Worm (Caenorhabditis elegans) whole organism, L1 larva: ENCODE results near the gene B0281.6.

Experiments used
- C04F5.9 ChIP-seq: sonication (generic microtip); optimal IDR thresholded peaks from 2 replicates; lab custom pipeline; 2016; ENCODE audit warnings: missing genetic modification characterization, missing compliant biosample characterization
- C16A3.4 ChIP-seq: fragments of 150-350 bp; optimal IDR thresholded peaks from 2 replicates; lab custom pipeline; 2014; ENCODE audit warnings: missing biosample characterization, missing genetic modification characterization
- C34B4.2 ChIP-seq: sonication (generic microtip); optimal IDR thresholded peaks from 2 replicates; lab custom pipeline; 2017; ENCODE audit warnings: mild to moderate bottlenecking, missing genetic modification characterization, missing compliant biosample characterization
- F16B12.6 ChIP-seq: fragments of 150-350 bp; optimal IDR thresholded peaks from 2 replicates; lab custom pipeline; 2014; ENCODE audit warnings: missing biosample characterization, missing genetic modification characterization
- alr-1 ChIP-seq: fragments of 200-800 bp; sonication (Bioruptor generic); optimal IDR thresholded peaks from 2 replicates; lab custom pipeline; 2018; ENCODE audit warnings: borderline replicate concordance, mild to moderate bottlenecking, missing genetic modification characterization, missing compliant biosample characterization
- aly-2 ChIP-seq: fragments of 150-350 bp; optimal IDR thresholded peaks from 2 replicates; lab custom pipeline; 2014; ENCODE audit warnings: missing biosample characterization, missing genetic modification characterization
- ama-1 ChIP-seq: fragments of 150-350 bp; optimal IDR thresholded peaks from 2 replicates; lab custom pipeline; 2014
- ceh-8 ChIP-seq: fragments of 200-800 bp; sonication (Bioruptor generic); optimal IDR thresholded peaks from 2 replicates; lab custom pipeline; 2018; ENCODE audit warnings: mild to moderate bottlenecking, missing genetic modification characterization, moderate library complexity, missing compliant biosample characterization
- ceh-88 ChIP-seq: fragments of 200-800 bp; sonication (Bioruptor generic); IDR thresholded peaks from 2 replicates; pipeline ENCODE4 v1.3.6; 2022; ENCODE audit warnings: missing genetic modification characterization, missing compliant biosample characterization
- ceh-90 ChIP-seq: sonication (generic microtip); optimal IDR thresholded peaks from 2 replicates; lab custom pipeline; 2016; ENCODE audit warnings: missing genetic modification characterization, missing compliant biosample characterization
- efl-1 ChIP-seq, 4 experiments: fragments of 150-350 bp; optimal IDR thresholded peaks in 3 of 4; peaks in 1 of 4; 1 replicate in 1 of 4; 2 replicates in 3 of 4; lab custom pipeline; 2014; ENCODE audit warnings: missing biosample characterization in 2 of 4, missing genetic modification characterization in 2 of 4, missing genetic modification reagents in 2 of 4
- efl-3 ChIP-seq: fragments of 200-800 bp; sonication (Bioruptor generic); optimal IDR thresholded peaks from 2 replicates; lab custom pipeline; 2018; ENCODE audit warnings: mild to moderate bottlenecking, missing genetic modification characterization, missing compliant biosample characterization
- elt-2 ChIP-seq: sonication (generic microtip); optimal IDR thresholded peaks from 2 replicates; lab custom pipeline; 2016; ENCODE audit warnings: missing genetic modification characterization, mild to moderate bottlenecking, inconsistent platforms, missing compliant biosample characterization, missing genetic modification reagents
- elt-3 ChIP-seq, 6 experiments: fragments of 150-350 bp in 1 of 6; sonication (generic microtip); optimal IDR thresholded peaks; 2 replicates each; lab custom pipeline; 2017 to 2018; ENCODE audit warnings: missing biosample characterization in 6 of 6, missing genetic modification characterization in 6 of 6, inconsistent platforms in 1 of 6
- ets-5 ChIP-seq: fragments of 200-800 bp; sonication (Bioruptor generic); IDR thresholded peaks from 2 replicates; pipeline ENCODE4 v1.3.6; 2022; ENCODE audit warnings: missing genetic modification characterization, missing compliant biosample characterization
- fkh-10 ChIP-seq: sonication (generic microtip); optimal IDR thresholded peaks from 2 replicates; lab custom pipeline; 2017; ENCODE audit warnings: missing biosample characterization, missing genetic modification reagents, missing genetic modification characterization
- fkh-8 ChIP-seq: sonication (generic microtip); optimal IDR thresholded peaks from 2 replicates; lab custom pipeline; 2016; ENCODE audit warnings: mild to moderate bottlenecking, missing genetic modification characterization, missing compliant biosample characterization
- fos-1 ChIP-seq: fragments of 150-350 bp; optimal IDR thresholded peaks from 2 replicates; lab custom pipeline; 2014; ENCODE audit warnings: missing biosample characterization, missing genetic modification characterization
- hlh-17 ChIP-seq: fragments of 200-800 bp; sonication (Bioruptor generic); optimal IDR thresholded peaks from 2 replicates; lab custom pipeline; 2018; ENCODE audit warnings: missing genetic modification characterization, mild to moderate bottlenecking, missing compliant biosample characterization, moderate library complexity, borderline replicate concordance
- hlh-4 ChIP-seq: sonication (generic microtip); optimal IDR thresholded peaks from 2 replicates; lab custom pipeline; 2016; ENCODE audit warnings: mild to moderate bottlenecking, missing genetic modification characterization, missing compliant biosample characterization
- hpl-2 ChIP-seq: fragments of 150-350 bp; optimal IDR thresholded peaks from 2 replicates; lab custom pipeline; 2014; ENCODE audit warnings: missing biosample characterization, missing genetic modification reagents, missing genetic modification characterization
- jun-1 ChIP-seq: fragments of 150-350 bp; optimal IDR thresholded peaks from 2 replicates; lab custom pipeline; 2014; ENCODE audit warnings: missing biosample characterization, missing genetic modification reagents, missing genetic modification characterization
- lin-15B ChIP-seq: fragments of 150-350 bp; sonication (generic microtip); optimal IDR thresholded peaks from 3 replicates; lab custom pipeline; 2014; ENCODE audit warnings: missing biosample characterization, missing genetic modification characterization
- lin-35 ChIP-seq, 2 experiments: fragments of 150-350 bp; optimal IDR thresholded peaks; 2 replicates each; lab custom pipeline; 2014; ENCODE audit warnings: missing biosample characterization in 2 of 2, missing genetic modification characterization in 2 of 2, missing genetic modification reagents in 2 of 2
- lin-39 ChIP-seq: fragments of 150-350 bp; optimal IDR thresholded peaks from 2 replicates; lab custom pipeline; 2014; ENCODE audit warnings: missing biosample characterization, missing genetic modification reagents, missing genetic modification characterization
- lsy-2 ChIP-seq, 2 experiments: fragments of 150-350 bp; optimal IDR thresholded peaks; 2 replicates each; lab custom pipeline; 2014; ENCODE audit warnings: missing biosample characterization in 2 of 2, missing genetic modification characterization in 2 of 2
- mdl-1 ChIP-seq, 2 experiments: fragments of 150-350 bp; optimal IDR thresholded peaks; 2 replicates each; lab custom pipeline; 2014 to 2017; ENCODE audit warnings: missing biosample characterization in 2 of 2, missing genetic modification characterization in 2 of 2, inconsistent platforms in 1 of 2
- nhr-12 ChIP-seq: sonication (generic microtip); optimal IDR thresholded peaks from 2 replicates; lab custom pipeline; 2017; ENCODE audit warnings: missing biosample characterization, missing genetic modification characterization
- nhr-237 ChIP-seq: fragments of 150-350 bp; optimal IDR thresholded peaks from 2 replicates; lab custom pipeline; 2014; ENCODE audit warnings: missing biosample characterization, missing genetic modification characterization
- nhr-77 ChIP-seq: fragments of 150-350 bp; optimal IDR thresholded peaks from 2 replicates; lab custom pipeline; 2014; ENCODE audit warnings: missing biosample characterization, missing genetic modification characterization
- nhr-84 ChIP-seq: sonication (generic microtip); optimal IDR thresholded peaks from 2 replicates; lab custom pipeline; 2017; ENCODE audit warnings: missing biosample characterization, missing genetic modification characterization
- nhr-90 ChIP-seq: sonication (generic microtip); optimal IDR thresholded peaks from 2 replicates; lab custom pipeline; 2016; ENCODE audit warnings: mild to moderate bottlenecking, missing genetic modification characterization, missing compliant biosample characterization; ENCODE audit not compliant: poor library complexity
- pag-3 ChIP-seq: sonication (generic microtip); optimal IDR thresholded peaks from 2 replicates; lab custom pipeline; 2017; ENCODE audit warnings: missing genetic modification characterization, mild to moderate bottlenecking, missing compliant biosample characterization, antibody characterized with exemption, borderline replicate concordance; ENCODE audit not compliant: insufficient read depth
- pax-3 ChIP-seq: fragments of 200-800 bp; sonication (Bioruptor generic); optimal IDR thresholded peaks from 2 replicates; lab custom pipeline; 2018; ENCODE audit warnings: mild to moderate bottlenecking, missing genetic modification characterization, moderate library complexity, missing compliant biosample characterization
- pqm-1 ChIP-seq: sonication (generic microtip); optimal IDR thresholded peaks from 3 replicates; lab custom pipeline; 2017; ENCODE audit warnings: missing biosample characterization, missing genetic modification characterization
- skn-1 ChIP-seq: fragments of 150-350 bp; optimal IDR thresholded peaks from 2 replicates; lab custom pipeline; 2014; ENCODE audit warnings: missing biosample characterization, missing genetic modification characterization
- sox-4 ChIP-seq: sonication (generic microtip); optimal IDR thresholded peaks from 2 replicates; lab custom pipeline; 2016; ENCODE audit warnings: missing genetic modification characterization, missing compliant biosample characterization
- sup-37 ChIP-seq: fragments of 200-800 bp; sonication (Bioruptor generic); optimal IDR thresholded peaks from 2 replicates; lab custom pipeline; 2018; ENCODE audit warnings: mild to moderate bottlenecking, missing genetic modification characterization, missing compliant biosample characterization
- tbx-2 ChIP-seq: sonication (generic microtip); optimal IDR thresholded peaks from 2 replicates; lab custom pipeline; 2016; ENCODE audit warnings: missing genetic modification characterization, missing compliant biosample characterization
- tlp-1 ChIP-seq: fragments of 150-350 bp; optimal IDR thresholded peaks from 2 replicates; lab custom pipeline; 2014; ENCODE audit warnings: missing biosample characterization, missing genetic modification characterization
- unc-98 ChIP-seq: fragments of 200-800 bp; sonication (Bioruptor generic); IDR thresholded peaks from 2 replicates; pipeline ENCODE4 v1.3.6; 2022; ENCODE audit warnings: missing genetic modification characterization, missing compliant biosample characterization
- xbp-1 ChIP-seq: sonication (generic microtip); optimal IDR thresholded peaks from 2 replicates; lab custom pipeline; 2016; ENCODE audit warnings: missing genetic modification characterization, missing compliant biosample characterization
- zag-1 ChIP-seq: fragments of 150-350 bp; optimal IDR thresholded peaks from 2 replicates; lab custom pipeline; 2014; ENCODE audit warnings: missing biosample characterization, missing genetic modification characterization
- zip-4 ChIP-seq: fragments of 200-800 bp; sonication (Bioruptor generic); optimal IDR thresholded peaks from 2 replicates; lab custom pipeline; 2018; ENCODE audit warnings: mild to moderate bottlenecking, missing genetic modification characterization, moderate library complexity, missing compliant biosample characterization
- ztf-11 ChIP-seq, 2 experiments: sonication (generic microtip); optimal IDR thresholded peaks; 2 replicates each; lab custom pipeline; 2016 to 2017; ENCODE audit warnings: missing genetic modification characterization in 2 of 2, missing biosample characterization in 1 of 2, missing compliant biosample characterization in 1 of 2
- ztf-4 ChIP-seq: fragments of 150-350 bp; optimal IDR thresholded peaks from 2 replicates; lab custom pipeline; 2014; ENCODE audit warnings: missing biosample characterization, missing genetic modification characterization

Gene B0281.6

ce11 chrII:2342004-2342479, 39.8 kb upstream of the B0281.6 start, which contains the start of gene F43C11.6 (continued):
- TF ChIP-seq skn-1 (tag; lab: Kevin White, UChicago), result peak; percentile 23
- no peak for TF ChIP-seq ztf-4 (tag; lab: Kevin White, UChicago)
- no peak for TF ChIP-seq nhr-90 (tag; lab: Kevin White, UChicago)
- no peak for TF ChIP-seq fkh-8 (tag; lab: Kevin White, UChicago)
- TF ChIP-seq jun-1 (tag; lab: Kevin White, UChicago), result no peak
- TF ChIP-seq nhr-84 (tag; lab: Kevin White, UChicago), result no peak
- no peak for TF ChIP-seq nhr-77 (tag; lab: Kevin White, UChicago)
- TF ChIP-seq fkh-10 (GFP tag; lab: Kevin White, UChicago), result no peak
- TF ChIP-seq ama-1 (lab: Kevin White, UChicago), result no peak
- no peak for TF ChIP-seq lin-39 (tag; lab: Kevin White, UChicago)
- TF ChIP-seq C16A3.4, result peak; percentile 55
- TF ChIP-seq unc-98, result no peak
- TF ChIP-seq sup-37, result no peak
- peak in 1 of 2 experiments; percentile 36 for TF ChIP-seq mdl-1 (tag; optimal IDR thresholded peaks at IDR 0.05; lab: Kevin White, UChicago)
- no peak for TF ChIP-seq hpl-2 (GFP tag; lab: Kevin White, UChicago)
- no peak for TF ChIP-seq zag-1 (tag; lab: Kevin White, UChicago)
- no peak for TF ChIP-seq C04F5.9 (tag; lab: Kevin White, UChicago)
- peak; percentile 55 to 63 for TF ChIP-seq efl-1 (optimal IDR thresholded peaks at IDR 0.05; lab: Kevin White, UChicago)
- TF ChIP-seq efl-1 (GFP tag; optimal IDR thresholded peaks at IDR 0.05 in 1 of 2; lab: Kevin White, UChicago), result peak; percentile 58 to 95
- no peak for TF ChIP-seq sox-4 (tag; lab: Kevin White, UChicago)
- TF ChIP-seq nhr-12, result no peak
- no peak for TF ChIP-seq fos-1 (tag; lab: Kevin White, UChicago)
- TF ChIP-seq efl-3 (GFP tag; lab: Kevin White, UChicago), result no peak
- TF ChIP-seq lin-35 (GFP tag; optimal IDR thresholded peaks at IDR 0.05; lab: Kevin White, UChicago), result peak; percentile 49 to 77
- no peak for TF ChIP-seq elt-3 (tag; optimal IDR thresholded peaks at IDR 0.05; lab: Kevin White, UChicago)
- no peak for TF ChIP-seq hlh-4 (tag; lab: Kevin White, UChicago)
- no peak for TF ChIP-seq nhr-237 (tag; lab: Kevin White, UChicago)
- no peak for TF ChIP-seq ceh-8 (GFP tag; lab: Kevin White, UChicago)
- TF ChIP-seq lsy-2 (tag; optimal IDR thresholded peaks at IDR 0.05; lab: Kevin White, UChicago), result peak; percentile 37 to 73
- no peak for TF ChIP-seq pqm-1 (tag; lab: Kevin White, UChicago)
- TF ChIP-seq ets-5 (GFP tag; lab: Robert Waterston, UW), result no peak
- no peak for TF ChIP-seq tbx-2 (tag; lab: Kevin White, UChicago)
- TF ChIP-seq xbp-1 (tag; lab: Kevin White, UChicago), result peak; percentile 8
- no peak for TF ChIP-seq elt-2
- TF ChIP-seq hlh-17 (GFP tag; lab: Kevin White, UChicago), result no peak
- no peak for TF ChIP-seq ztf-11 (tag; optimal IDR thresholded peaks at IDR 0.05; lab: Kevin White, UChicago)
- TF ChIP-seq F16B12.6 (tag; lab: Kevin White, UChicago), result peak; percentile 48
- TF ChIP-seq alr-1 (tag; lab: Kevin White, UChicago), result no peak
- peak; percentile 27 for TF ChIP-seq lin-15B (tag; lab: Kevin White, UChicago)
- no peak for TF ChIP-seq pag-3 (tag; lab: Kevin White, UChicago)
- no peak for TF ChIP-seq aly-2 (tag; lab: Kevin White, UChicago)
- TF ChIP-seq C34B4.2, result no peak
- TF ChIP-seq ceh-88 (GFP tag; lab: Robert Waterston, UW), result no peak
- no peak for TF ChIP-seq pax-3 (tag; lab: Kevin White, UChicago)
- no peak for TF ChIP-seq tlp-1 (tag; lab: Kevin White, UChicago)
- TF ChIP-seq ceh-90, result no peak
- no peak for TF ChIP-seq zip-4 (GFP tag; lab: Kevin White, UChicago)
